Fruit fly (Drosophila melanogaster) whole organism, wandering third instar larva: ENCODE measurements around the gene Rab21.

Experiments
- CG32264 ChIP-seq: fragments of 200-800 bp; sonication (Bioruptor generic); optimal IDR thresholded peaks from 2 replicates; lab custom pipeline; 2016; ENCODE audit warnings: missing biosample characterization, missing genetic modification characterization
- CG9705 ChIP-seq: fragments of 200-800 bp; sonication (Bioruptor generic); optimal IDR thresholded peaks from 2 replicates; lab custom pipeline; 2018; ENCODE audit warnings: missing biosample characterization, mild to moderate bottlenecking, missing genetic modification characterization
- CrebA ChIP-seq: fragments of 200-800 bp; sonication (Bioruptor generic); optimal IDR thresholded peaks from 2 replicates; lab custom pipeline; 2016; ENCODE audit warnings: missing biosample characterization, mild to moderate bottlenecking, missing genetic modification characterization, borderline replicate concordance
- Dif ChIP-seq: fragments of 200-275, 200-300 bp; sonication (Bioruptor generic); optimal IDR thresholded peaks from 2 replicates; lab custom pipeline; 2018; ENCODE audit warnings: missing biosample characterization, missing genetic modification characterization; ENCODE audit not compliant: partially characterized antibody
- GATAd ChIP-seq: sonication (Bioruptor generic); optimal IDR thresholded peaks from 2 replicates; lab custom pipeline; 2016; ENCODE audit warnings: missing biosample characterization, missing genetic modification characterization
- Hnf4 ChIP-seq: fragments of 200-800 bp; sonication (Bioruptor generic); optimal IDR thresholded peaks from 2 replicates; lab custom pipeline; 2016; ENCODE audit warnings: missing biosample characterization, mild to moderate bottlenecking, missing genetic modification characterization
- Hr78 ChIP-seq: fragments of >200 bp; optimal IDR thresholded peaks from 2 replicates; lab custom pipeline; 2017; ENCODE audit warnings: missing biosample characterization, missing genetic modification characterization
- Hr83 ChIP-seq: fragments of 200-300 bp; sonication (Bioruptor generic); optimal IDR thresholded peaks from 2 replicates; lab custom pipeline; 2016; ENCODE audit warnings: missing biosample characterization, mild to moderate bottlenecking, missing genetic modification characterization, moderate library complexity; ENCODE audit not compliant: poor library complexity, severe bottlenecking
- Jra ChIP-seq: sonication (Bioruptor generic); optimal IDR thresholded peaks from 2 replicates; lab custom pipeline; 2016; ENCODE audit warnings: missing biosample characterization, missing genetic modification characterization
- Mio ChIP-seq: sonication (Bioruptor generic); optimal IDR thresholded peaks from 2 replicates; lab custom pipeline; 2016; ENCODE audit warnings: missing biosample characterization, missing genetic modification characterization
- Myc ChIP-seq: fragments of >200 bp; optimal IDR thresholded peaks from 2 replicates; lab custom pipeline; 2017
- N ChIP-seq: fragments of >200 bp; optimal IDR thresholded peaks from 2 replicates; lab custom pipeline; 2018; ENCODE audit warnings: missing biosample characterization, missing external identifiers, missing genetic modification characterization
- OdsH ChIP-seq: fragments of 200-800 bp; sonication (Bioruptor generic); optimal IDR thresholded peaks from 2 replicates; lab custom pipeline; 2016; ENCODE audit warnings: missing biosample characterization, mild to moderate bottlenecking, missing genetic modification characterization
- Rel ChIP-seq, 2 experiments: fragments of 200-800 bp; sonication (Bioruptor generic) in 1 of 2; optimal IDR thresholded peaks; 2 replicates in 1 of 2; 3 replicates in 1 of 2; lab custom pipeline; 2016 to 2019; ENCODE audit warnings: mild to moderate bottlenecking in 2 of 2, missing biosample characterization in 2 of 2, missing genetic modification characterization in 2 of 2, moderate library complexity in 1 of 2
- Sp1 ChIP-seq: fragments of 200-800 bp; sonication (Bioruptor generic); optimal IDR thresholded peaks from 3 replicates; lab custom pipeline; 2019; ENCODE audit warnings: missing biosample characterization, mild to moderate bottlenecking, missing genetic modification characterization, moderate library complexity
- br ChIP-seq: fragments of 200-800 bp; sonication (Bioruptor generic); optimal IDR thresholded peaks from 2 replicates; lab custom pipeline; 2016; ENCODE audit warnings: missing biosample characterization, missing genetic modification characterization
- brk ChIP-seq: fragments of 200-800 bp; sonication (Bioruptor generic); optimal IDR thresholded peaks from 2 replicates; lab custom pipeline; 2016; ENCODE audit warnings: missing biosample characterization, mild to moderate bottlenecking, missing genetic modification characterization
- ey ChIP-seq: fragments of 200-800 bp; sonication (Bioruptor generic); optimal IDR thresholded peaks from 2 replicates; lab custom pipeline; 2016; ENCODE audit warnings: missing biosample characterization, missing genetic modification characterization
- foxo ChIP-seq, 2 experiments: fragments of 200-800 bp; sonication (Bioruptor generic); optimal IDR thresholded peaks; 2 replicates in 1 of 2; 3 replicates in 1 of 2; lab custom pipeline; 2016 to 2017; ENCODE audit warnings: missing biosample characterization in 2 of 2, missing genetic modification characterization in 2 of 2
- fru ChIP-seq: fragments of 200-800 bp; sonication (Bioruptor generic); optimal IDR thresholded peaks from 3 replicates; lab custom pipeline; 2016; ENCODE audit warnings: missing biosample characterization, mild to moderate bottlenecking, missing genetic modification characterization
- h ChIP-seq: fragments of 200-800 bp; sonication (Bioruptor generic); optimal IDR thresholded peaks from 3 replicates; lab custom pipeline; 2016; ENCODE audit warnings: missing biosample characterization, mild to moderate bottlenecking, missing genetic modification characterization
- jim ChIP-seq: fragments of 175-275, 200-325 bp; sonication (Bioruptor generic); optimal IDR thresholded peaks from 2 replicates; lab custom pipeline; 2016; ENCODE audit warnings: missing biosample characterization, mild to moderate bottlenecking, missing genetic modification characterization
- lola ChIP-seq: fragments of >200 bp; optimal IDR thresholded peaks from 2 replicates; lab custom pipeline; 2017; ENCODE audit warnings: missing biosample characterization, missing genetic modification characterization
- pan ChIP-seq: fragments of >200 bp; optimal IDR thresholded peaks from 2 replicates; lab custom pipeline; 2017
- rgr ChIP-seq: fragments of 200-800 bp; sonication (Bioruptor generic); optimal IDR thresholded peaks from 3 replicates; lab custom pipeline; 2016; ENCODE audit warnings: missing biosample characterization, mild to moderate bottlenecking, missing genetic modification characterization
- sv ChIP-seq: fragments of 200-800 bp; sonication (Bioruptor generic); optimal IDR thresholded peaks from 3 replicates; lab custom pipeline; 2016; ENCODE audit warnings: missing biosample characterization, missing genetic modification characterization
- tai ChIP-seq: sonication (Bioruptor generic); optimal IDR thresholded peaks from 2 replicates; lab custom pipeline; 2016; ENCODE audit warnings: missing biosample characterization, missing genetic modification characterization
- usp ChIP-seq: fragments of >200 bp; optimal IDR thresholded peaks from 2 replicates; lab custom pipeline; 2017; ENCODE audit warnings: missing biosample characterization, missing genetic modification characterization
- woc ChIP-seq: sonication (Bioruptor generic); optimal IDR thresholded peaks from 2 replicates; lab custom pipeline; 2016; ENCODE audit warnings: missing biosample characterization, mild to moderate bottlenecking, missing genetic modification characterization

Gene Rab21

DNA sequence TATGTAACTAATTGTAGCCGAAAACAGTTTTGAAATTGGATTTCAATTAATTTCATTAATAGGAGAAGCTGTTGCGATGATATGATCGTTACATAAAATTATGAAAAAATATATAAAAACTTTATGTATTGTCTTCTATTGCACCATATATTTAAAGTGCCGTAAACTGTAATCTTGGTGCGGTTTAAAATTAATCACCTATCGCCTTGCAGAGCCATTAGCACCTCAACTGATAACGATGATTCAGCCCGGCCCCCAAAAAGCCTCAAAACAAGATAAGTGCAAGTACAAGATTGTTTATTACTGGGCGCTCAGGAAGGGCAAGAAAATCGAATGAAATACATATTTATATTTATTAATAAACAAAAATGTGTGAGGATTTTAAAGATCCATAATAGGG is 1.4 kb downstream of the Rab21 start:
- TF ChIP-seq fru (GFP tag; lab: Kevin White, UChicago) (no peak), foxo (GFP tag; optimal IDR thresholded peaks at IDR 0.05; lab: Kevin White, UChicago) (no peak)

DNA sequence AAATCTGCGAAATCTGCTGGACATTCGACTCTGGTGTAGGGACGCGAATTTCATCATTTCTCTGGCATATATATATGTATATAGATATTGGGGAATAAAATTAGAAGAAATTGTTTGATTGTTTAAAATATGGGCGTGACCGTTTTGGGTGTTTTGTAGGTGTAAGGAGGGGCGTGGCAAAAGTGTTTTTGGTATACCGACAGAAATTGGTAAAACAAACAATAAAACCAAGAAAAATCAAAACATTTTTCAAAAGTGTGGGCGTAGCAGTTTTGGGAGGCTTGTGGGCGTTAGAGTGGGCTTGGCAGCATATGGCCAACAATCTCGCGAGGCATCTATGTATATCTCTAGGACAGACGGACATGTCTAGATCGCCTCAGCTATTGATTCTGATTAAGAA is 2.0 kb downstream of the Rab21 start, which contains the start of gene FucTC:
Gene FucTC, minus strand, starts transcription at position 101 of the 400 bp plus-strand sequence.
- no peak for TF ChIP-seq rgr (GFP tag; lab: Kevin White, UChicago)
- TF ChIP-seq N: no peak
- TF ChIP-seq usp (GFP tag; lab: Kevin White, UChicago): no peak
- no peak for TF ChIP-seq brk
- no peak for TF ChIP-seq Jra (GFP tag; lab: Kevin White, UChicago)
- no peak for TF ChIP-seq pan
- no peak for TF ChIP-seq jim (GFP tag; lab: Kevin White, UChicago)
- TF ChIP-seq tai (GFP tag; lab: Kevin White, UChicago): no peak
- no peak for TF ChIP-seq Sp1
- TF ChIP-seq ey (GFP tag; lab: Kevin White, UChicago): no peak

DNA sequence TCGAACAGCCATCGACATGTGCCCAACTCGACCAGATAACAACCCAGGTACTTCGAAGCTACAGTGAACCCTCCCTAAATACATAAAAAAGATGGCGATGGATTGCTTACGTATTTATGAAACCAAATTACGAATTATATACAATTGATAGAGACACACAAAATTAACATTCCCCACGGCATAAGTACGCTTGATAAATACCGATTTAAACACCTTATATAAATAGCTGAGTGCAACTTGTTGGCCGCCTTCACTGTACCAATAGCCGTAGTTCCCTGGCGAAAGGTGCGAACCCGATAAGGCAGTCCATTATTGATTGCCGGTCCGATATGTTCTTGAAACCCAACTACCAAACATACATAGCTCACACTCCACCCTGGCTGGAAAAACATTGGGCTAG is 2.6 kb downstream of the Rab21 start:
- TF ChIP-seq ey (GFP tag; lab: Kevin White, UChicago): peak; percentile 34
- no peak for TF ChIP-seq Rel (GFP tag; optimal IDR thresholded peaks at IDR 0.05; lab: Kevin White, UChicago)
- no peak for TF ChIP-seq Rel (tag; optimal IDR thresholded peaks at IDR 0.05; lab: Kevin White, UChicago)
- TF ChIP-seq CG9705 (GFP tag; lab: Kevin White, UChicago): no peak
- TF ChIP-seq woc (GFP tag; lab: Kevin White, UChicago): no peak
- TF ChIP-seq OdsH: peak; percentile 44
- no peak for TF ChIP-seq sv (GFP tag; lab: Kevin White, UChicago)
- TF ChIP-seq rgr (GFP tag; lab: Kevin White, UChicago): peak; percentile 33
- no peak for TF ChIP-seq Mio (GFP tag; lab: Kevin White, UChicago)
- peak; percentile 31 for TF ChIP-seq fru (GFP tag; lab: Kevin White, UChicago)
- peak in 1 of 2 experiments; percentile 55 for TF ChIP-seq foxo (GFP tag; optimal IDR thresholded peaks at IDR 0.05; lab: Kevin White, UChicago)
- peak; percentile 51 for TF ChIP-seq h
- peak; percentile 21 for TF ChIP-seq br (GFP tag; lab: Kevin White, UChicago)

DNA sequence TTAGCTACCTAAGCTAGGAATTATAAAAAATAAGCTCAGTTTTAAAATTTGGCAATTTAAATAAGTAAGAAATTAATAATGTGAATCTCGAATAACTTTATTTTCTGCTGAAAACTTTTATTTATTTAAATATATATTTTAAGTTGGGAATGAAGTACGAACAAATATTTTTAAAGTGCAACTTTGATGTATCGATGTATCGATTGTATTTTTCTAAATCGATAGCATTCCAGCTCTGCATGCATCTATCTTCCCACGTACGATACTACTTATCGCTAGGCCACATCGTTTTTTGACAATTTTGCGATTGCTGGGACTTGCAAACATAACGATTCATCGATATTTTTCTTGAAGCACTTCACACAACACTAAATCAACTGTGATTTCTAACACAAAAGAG is 5.8 kb downstream of the Rab21 start:
- TF ChIP-seq Hr78 (GFP tag; lab: Kevin White, UChicago): no peak
- peak in 1 of 2 experiments; percentile 30 for TF ChIP-seq foxo (GFP tag; optimal IDR thresholded peaks at IDR 0.05; lab: Kevin White, UChicago)
- peak; percentile 18 for TF ChIP-seq Hnf4 (GFP tag; lab: Kevin White, UChicago)
- TF ChIP-seq, all 38 proteins: peak for 2

DNA sequence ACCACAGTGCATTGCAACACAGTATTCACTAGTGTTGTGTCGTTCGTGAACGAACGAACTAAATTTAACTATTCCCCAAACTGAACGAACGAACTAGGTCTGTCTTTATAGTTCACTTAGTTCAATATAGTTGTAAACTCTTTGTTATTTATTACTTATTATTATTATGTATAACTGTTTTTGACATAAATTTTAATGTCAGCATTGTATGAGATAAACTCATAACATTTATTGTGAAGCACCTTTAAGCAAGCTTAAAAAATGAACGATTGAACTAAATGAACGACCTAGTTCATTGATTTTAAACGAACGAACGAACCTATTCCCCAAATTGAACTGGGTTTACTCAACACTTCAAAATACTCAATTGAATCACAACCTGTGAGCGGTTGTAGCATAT is 6.3 kb downstream of the Rab21 start:
- TF ChIP-seq CrebA: no peak
- TF ChIP-seq tai (GFP tag; lab: Kevin White, UChicago): no peak
- TF ChIP-seq lola (GFP tag; lab: Kevin White, UChicago): no peak
- no peak for TF ChIP-seq usp (GFP tag; lab: Kevin White, UChicago)
- no peak for TF ChIP-seq ey (GFP tag; lab: Kevin White, UChicago)
- no peak for TF ChIP-seq GATAd
- no peak for TF ChIP-seq Mio (GFP tag; lab: Kevin White, UChicago)
- no peak for TF ChIP-seq Hr83 (GFP tag; lab: Kevin White, UChicago)
- no peak for TF ChIP-seq Dif (GFP tag; lab: Kevin White, UChicago)
- TF ChIP-seq Rel (GFP tag; optimal IDR thresholded peaks at IDR 0.05; lab: Kevin White, UChicago): no peak
- TF ChIP-seq Rel (tag; optimal IDR thresholded peaks at IDR 0.05; lab: Kevin White, UChicago): no peak
- TF ChIP-seq CG9705 (GFP tag; lab: Kevin White, UChicago): no peak
- TF ChIP-seq sv (GFP tag; lab: Kevin White, UChicago): no peak
- TF ChIP-seq pan: no peak
- TF ChIP-seq jim (GFP tag; lab: Kevin White, UChicago): no peak
- no peak for TF ChIP-seq CG32264
- no peak for TF ChIP-seq br (GFP tag; lab: Kevin White, UChicago)
- no peak for TF ChIP-seq Myc (lab: Kevin White, UChicago)
